Comparison of ENCODE assay signal across 2 worm cellular contexts in genomic region chrIII:10746406-10746807, ce11.
TF ChIP-seq lines count a peak whose summit lies in the region.

No protein-coding gene starts in this region.

TF ChIP-seq in whole organism, L4 larva, 104 proteins besides CTCF, POLR2A, EP300 and RAD21 (continued from another document):
- TF ChIP-seq lin-13 (GFP tag; optimal IDR thresholded peaks at IDR 0.05; lab: Kevin White, UChicago): no peak
- TF ChIP-seq lim-7 (GFP tag; IDR thresholded peaks at IDR 0.05; lab: Robert Waterston, UW): peak; percentile 59; the same call in 1 of the 2 replicates
- peak; percentile 64 for TF ChIP-seq Y48G9A.11 (GFP tag; IDR thresholded peaks at IDR 0.05; lab: Robert Waterston, UW)
- no peak for TF ChIP-seq ztf-11 (tag; optimal IDR thresholded peaks at IDR 0.05; lab: Kevin White, UChicago)
- 0 out of 4 replicates have a peak, but pooled peaks of 1 of the 2 experiments have one; percentile 31 for TF ChIP-seq madf-5 (GFP tag; IDR thresholded peaks at IDR 0.05; lab: Robert Waterston, UW)
- TF ChIP-seq F26F4.8 (GFP tag; conservative IDR thresholded peaks at IDR 0.05; lab: Robert Waterston, UW): 0 out of 2 replicates have a peak, but pooled peaks have one; percentile 20
- TF ChIP-seq hlh-30 (tag; optimal IDR thresholded peaks at IDR 0.05; lab: Kevin White, UChicago; ENCODE audit: insufficient read depth): no peak
- TF ChIP-seq spr-1 (tag; optimal IDR thresholded peaks at IDR 0.05; lab: Kevin White, UChicago): no peak
- peak; percentile 30 for TF ChIP-seq mep-1 (tag; optimal IDR thresholded peaks at IDR 0.05; lab: Kevin White, UChicago)
- TF ChIP-seq snpc-4 (tag; optimal IDR thresholded peaks at IDR 0.05; lab: Kevin White, UChicago): no peak

TF ChIP-seq in whole organism, young adult, 124 proteins besides CTCF, POLR2A, EP300 and RAD21 (continued from another document):
- TF ChIP-seq aptf-3 (GFP tag; IDR thresholded peaks at IDR 0.05; lab: Robert Waterston, UW) (no peak), F22D6.2 (tag; optimal IDR thresholded peaks at IDR 0.05; lab: Kevin White, UChicago) (no peak), nfya-2 (GFP tag; IDR thresholded peaks at IDR 0.05; lab: Robert Waterston, UW) (peak; percentile 45; the same call in 1 of the 2 replicates), F39B2.1 (GFP tag; IDR thresholded peaks at IDR 0.05; lab: Robert Waterston, UW) (peak; percentile 82), die-1 (tag; optimal IDR thresholded peaks at IDR 0.05; lab: Kevin White, UChicago) (peak; percentile 80), B0019.2 (GFP tag; conservative IDR thresholded peaks at IDR 0.05; lab: Robert Waterston, UW) (peak; percentile 51; the same call in 1 of the 2 replicates), F49E8.2 (tag; optimal IDR thresholded peaks at IDR 0.05; lab: Kevin White, UChicago; ENCODE audit: insufficient read depth) (peak; percentile 93), K11D2.4 (GFP tag; IDR thresholded peaks at IDR 0.05; lab: Robert Waterston, UW) (no peak), rec-8 (tag; optimal IDR thresholded peaks at IDR 0.05; lab: Kevin White, UChicago) (peak; percentile 64 to 77), snpc-1.3 (tag; optimal IDR thresholded peaks at IDR 0.05; lab: Kevin White, UChicago; ENCODE audit: insufficient read depth) (peak; percentile 69), nfyb-1 (GFP tag; IDR thresholded peaks at IDR 0.05; lab: Robert Waterston, UW) (peak; percentile 80), cebp-2 (GFP tag; IDR thresholded peaks at IDR 0.05; lab: Robert Waterston, UW) (0 out of 2 replicates have a peak, but pooled peaks have one; percentile 49), C06A6.2 (GFP tag; conservative IDR thresholded peaks at IDR 0.05; lab: Robert Waterston, UW) (no peak), hlh-12 (tag; optimal IDR thresholded peaks at IDR 0.05; lab: Kevin White, UChicago) (peak; percentile 50), B0035.1 (tag; optimal IDR thresholded peaks at IDR 0.05; lab: Kevin White, UChicago) (no peak), attf-5 (GFP tag; optimal IDR thresholded peaks at IDR 0.05; lab: Kevin White, UChicago) (peak; percentile 53), attf-3 (GFP tag; conservative IDR thresholded peaks at IDR 0.05; lab: Robert Waterston, UW) (no peak), F37B4.10 (GFP tag; IDR thresholded peaks at IDR 0.05; lab: Robert Waterston, UW) (0 out of 2 replicates have a peak, but pooled peaks have one; percentile 11), xnd-1 (tag; optimal IDR thresholded peaks at IDR 0.05; lab: Kevin White, UChicago) (peak; percentile 68), dpff-1 (tag; optimal IDR thresholded peaks at IDR 0.05; lab: Kevin White, UChicago) (peak; percentile 18), lin-26 (GFP tag; IDR thresholded peaks at IDR 0.05; lab: Robert Waterston, UW) (peak; percentile 87), F52B5.7 (tag; optimal IDR thresholded peaks at IDR 0.05; lab: Kevin White, UChicago) (peak; percentile 73), ccch-3 (GFP tag; optimal IDR thresholded peaks at IDR 0.05; lab: Kevin White, UChicago) (no peak), sptf-2 (GFP tag; optimal IDR thresholded peaks at IDR 0.05; lab: Kevin White, UChicago) (no peak), ets-4 (GFP tag; optimal IDR thresholded peaks at IDR 0.05; lab: Kevin White, UChicago) (peak; percentile 49), ztf-18 (tag; optimal IDR thresholded peaks at IDR 0.05; lab: Kevin White, UChicago) (peak; percentile 70), ztf-26 (tag; optimal IDR thresholded peaks at IDR 0.05; lab: Kevin White, UChicago) (no peak), F23B12.7 (tag; optimal IDR thresholded peaks at IDR 0.05; lab: Kevin White, UChicago; ENCODE audit: insufficient read depth) (peak; percentile 32), let-607 (tag; optimal IDR thresholded peaks at IDR 0.05; lab: Kevin White, UChicago) (no peak), Y56A3A.18 (GFP tag; IDR thresholded peaks at IDR 0.05; lab: Robert Waterston, UW) (peak; percentile 73; the same call in 1 of the 2 replicates), ceh-79 (tag; optimal IDR thresholded peaks at IDR 0.05; lab: Kevin White, UChicago) (no peak), nhr-120 (GFP tag; IDR thresholded peaks at IDR 0.05; lab: Robert Waterston, UW) (no peak), rcor-1 (GFP tag; IDR thresholded peaks at IDR 0.05; lab: Robert Waterston, UW) (peak; percentile 66), ztf-3 (GFP tag; optimal IDR thresholded peaks at IDR 0.05; lab: Kevin White, UChicago) (no peak), egrh-3 (GFP tag; IDR thresholded peaks at IDR 0.05; lab: Robert Waterston, UW) (0 out of 2 replicates have a peak, but pooled peaks have one; percentile 7), F55B11.4 (tag; optimal IDR thresholded peaks at IDR 0.05; lab: Kevin White, UChicago; ENCODE audit: borderline replicate concordance, insufficient read depth) (no peak), ztf-28 (GFP tag; IDR thresholded peaks at IDR 0.05; lab: Robert Waterston, UW) (no peak), aptf-2 (GFP tag; conservative IDR thresholded peaks at IDR 0.05; lab: Robert Waterston, UW) (no peak), pha-4 (tag; optimal IDR thresholded peaks at IDR 0.05; lab: Kevin White, UChicago) (no peak), nhr-27 (tag; optimal IDR thresholded peaks at IDR 0.05; lab: Kevin White, UChicago) (no peak), tlf-1 (GFP tag; optimal IDR thresholded peaks at IDR 0.05; lab: Kevin White, UChicago) (peak; percentile 90), nhr-80 (tag; optimal IDR thresholded peaks at IDR 0.05; lab: Kevin White, UChicago) (no peak), cebp-1 (GFP tag; IDR thresholded peaks at IDR 0.05; lab: Robert Waterston, UW) (no peak), cebp-1 (tag; optimal IDR thresholded peaks at IDR 0.05; lab: Kevin White, UChicago) (peak; percentile 61), ceh-58 (GFP tag; IDR thresholded peaks at IDR 0.05; lab: Robert Waterston, UW) (peak; percentile 71; the same call in 1 of the 2 replicates), somi-1 (GFP tag; optimal IDR thresholded peaks at IDR 0.05; lab: Kevin White, UChicago) (no peak), ztf-22 (GFP tag; optimal IDR thresholded peaks at IDR 0.05; lab: Kevin White, UChicago) (peak; percentile 25), snpc-1.1 (tag; optimal IDR thresholded peaks at IDR 0.05; lab: Kevin White, UChicago; ENCODE audit: insufficient read depth) (peak; percentile 62), him-1 (tag; optimal IDR thresholded peaks at IDR 0.05; lab: Kevin White, UChicago) (peak; percentile 69), nfya-1 (tag; optimal IDR thresholded peaks at IDR 0.05; lab: Kevin White, UChicago; ENCODE audit: borderline replicate concordance, insufficient read depth) (no peak), fkh-3 (tag; optimal IDR thresholded peaks at IDR 0.05; lab: Kevin White, UChicago) (no peak), Y79H2A.3 (GFP tag; conservative IDR thresholded peaks at IDR 0.05; lab: Robert Waterston, UW) (peak; percentile 94), madf-6 (GFP tag; IDR thresholded peaks at IDR 0.05; lab: Robert Waterston, UW) (peak; percentile 86), ceh-40 (GFP tag; IDR thresholded peaks at IDR 0.05; lab: Robert Waterston, UW) (peak; percentile 70; the same call in 1 of the 2 replicates), nhr-90 (tag; optimal IDR thresholded peaks at IDR 0.05; lab: Kevin White, UChicago) (peak; percentile 43), ZK185.1 (tag; optimal IDR thresholded peaks at IDR 0.05; lab: Kevin White, UChicago; ENCODE audit: poor library complexity, severe bottlenecking) (no peak), chd-7 (tag; optimal IDR thresholded peaks at IDR 0.05; lab: Kevin White, UChicago) (peak; percentile 61), tbx-9 (tag; optimal IDR thresholded peaks at IDR 0.05; lab: Kevin White, UChicago; ENCODE audit: borderline replicate concordance) (peak; percentile 19), madf-8 (GFP tag; conservative IDR thresholded peaks at IDR 0.05; lab: Robert Waterston, UW) (peak; percentile 61; the same call in 1 of the 2 replicates), unc-130 (GFP tag; optimal IDR thresholded peaks at IDR 0.05; lab: Kevin White, UChicago) (peak; percentile 85), nhr-179 (tag; optimal IDR thresholded peaks at IDR 0.05; lab: Kevin White, UChicago) (no peak), lin-40 (tag; optimal IDR thresholded peaks at IDR 0.05; lab: Kevin White, UChicago) (no peak), sdz-38 (tag; optimal IDR thresholded peaks at IDR 0.05; lab: Kevin White, UChicago) (no peak), D2030.7 (GFP tag; IDR thresholded peaks at IDR 0.05; lab: Robert Waterston, UW) (peak; percentile 77), mes-4 (tag; optimal IDR thresholded peaks at IDR 0.05; lab: Kevin White, UChicago) (peak; percentile 18), lin-35 (GFP tag; optimal IDR thresholded peaks at IDR 0.05; lab: Kevin White, UChicago) (peak in 2 of 3 experiments; percentile 7 to 38), mel-28 (tag; optimal IDR thresholded peaks at IDR 0.05; lab: Kevin White, UChicago; ENCODE audit: borderline replicate concordance) (no peak), ztf-25 (GFP tag; IDR thresholded peaks at IDR 0.05; lab: Robert Waterston, UW) (peak; percentile 11; the same call in 1 of the 2 replicates), ekl-4 (GFP tag; IDR thresholded peaks at IDR 0.05; lab: Robert Waterston, UW) (peak; percentile 89), Y53G8AR.9 (GFP tag; conservative IDR thresholded peaks at IDR 0.05; lab: Robert Waterston, UW) (peak; percentile 94), hlh-26 (GFP tag; conservative IDR thresholded peaks at IDR 0.05; lab: Robert Waterston, UW) (no peak), hrde-1 (tag; optimal IDR thresholded peaks at IDR 0.05; lab: Kevin White, UChicago; ENCODE audit: borderline replicate concordance) (peak; percentile 98), attf-6 (GFP tag; IDR thresholded peaks at IDR 0.05; lab: Robert Waterston, UW) (peak; percentile 87), F57C9.4 (tag; optimal IDR thresholded peaks at IDR 0.05; lab: Kevin White, UChicago) (peak; percentile 40), lsy-27 (tag; optimal IDR thresholded peaks at IDR 0.05; lab: Kevin White, UChicago; ENCODE audit: borderline replicate concordance, insufficient read depth) (no peak), F33H1.4 (GFP tag; IDR thresholded peaks at IDR 0.05; lab: Robert Waterston, UW) (peak; percentile 51), dox-1 (GFP tag; IDR thresholded peaks at IDR 0.05; lab: Robert Waterston, UW) (peak; percentile 38; the same call in 1 of the 2 replicates), madf-10 (tag; optimal IDR thresholded peaks at IDR 0.05; lab: Kevin White, UChicago) (no peak), ceh-91 (GFP tag; IDR thresholded peaks at IDR 0.05; lab: Robert Waterston, UW) (no peak), dpl-1 (GFP tag; optimal IDR thresholded peaks at IDR 0.05; lab: Kevin White, UChicago) (peak; percentile 6), gei-17 (GFP tag; optimal IDR thresholded peaks at IDR 0.05; lab: Kevin White, UChicago) (no peak), lag-1 (GFP tag; IDR thresholded peaks at IDR 0.05; lab: Robert Waterston, UW) (no peak), repo-1 (tag; optimal IDR thresholded peaks at IDR 0.05; lab: Kevin White, UChicago) (peak; percentile 1), ceh-100 (GFP tag; IDR thresholded peaks at IDR 0.05; lab: Robert Waterston, UW) (peak; percentile 49), unc-62 (GFP tag; optimal IDR thresholded peaks at IDR 0.05; lab: Kevin White, UChicago) (no peak), atf-7 (tag; optimal IDR thresholded peaks at IDR 0.05; lab: Kevin White, UChicago) (peak; percentile 27), C17E4.6 (GFP tag; IDR thresholded peaks at IDR 0.05; lab: Robert Waterston, UW) (peak; percentile 74), bed-1 (GFP tag; IDR thresholded peaks at IDR 0.05; lab: Robert Waterston, UW) (no peak), T26A5.8 (tag; optimal IDR thresholded peaks at IDR 0.05; lab: Kevin White, UChicago) (peak; percentile 91)
